Worm (Caenorhabditis elegans): ENCODE measurements around the gene str-161.

The str-161 gene

ce11 chrIV:4930754-4931322 is 27.0 kb upstream of the str-161 start (continued):
- TF ChIP-seq madf-10 (tag; optimal IDR thresholded peaks at IDR 0.05) (peak; percentile 18), cebp-1 (GFP tag; IDR thresholded peaks at IDR 0.05) (peak; percentile 44; the same call in 1 of the 2 replicates), cebp-1 (tag; optimal IDR thresholded peaks at IDR 0.05) (no peak), ceh-58 (GFP tag; IDR thresholded peaks at IDR 0.05) (no peak), fkh-3 (tag; optimal IDR thresholded peaks at IDR 0.05) (peak; percentile 45), mes-4 (tag; optimal IDR thresholded peaks at IDR 0.05) (peak; percentile 47), mcd-1 (GFP tag; IDR thresholded peaks at IDR 0.05) (no peak), akir-1 (GFP tag; optimal IDR thresholded peaks at IDR 0.05) (no peak), F33H1.4 (GFP tag; IDR thresholded peaks at IDR 0.05) (peak; percentile 46), F57C9.4 (tag; optimal IDR thresholded peaks at IDR 0.05) (no peak), egl-44 (GFP tag; IDR thresholded peaks at IDR 0.05) (peak; percentile 39; the same call in 1 of the 2 replicates), rpc-1 (optimal IDR thresholded peaks at IDR 0.05) (peak; percentile 85), rpc-1 (tag; optimal IDR thresholded peaks at IDR 0.05) (peak; percentile 84), hlh-12 (tag; optimal IDR thresholded peaks at IDR 0.05) (peak; percentile 56), Y56A3A.18 (GFP tag; IDR thresholded peaks at IDR 0.05) (peak; percentile 93), hmg-1.2 (GFP tag; IDR thresholded peaks at IDR 0.05) (peak; percentile 80), ztf-22 (GFP tag; optimal IDR thresholded peaks at IDR 0.05) (no peak), egrh-3 (GFP tag; IDR thresholded peaks at IDR 0.05) (no peak)

ce11 chrIV:4930045-4930444 is 26.2 kb upstream of the str-161 start, which contains the start of gene Y9C9A.8:
Gene Y9C9A.8, plus strand, starts transcription at chrIV:4930345.
- no peak for TF ChIP-seq egl-18 (GFP tag; IDR thresholded peaks at IDR 0.05)

- TF ChIP-seq ceh-40 (GFP tag; IDR thresholded peaks at IDR 0.05) (peak; percentile 85; the same call in 1 of the 2 replicates), hsf-1 (GFP tag; IDR thresholded peaks at IDR 0.05) (peak; percentile 97)
Measured at ce11 chrIV:4920595-4920994, 16.7 kb upstream of the str-161 start.

DNA sequence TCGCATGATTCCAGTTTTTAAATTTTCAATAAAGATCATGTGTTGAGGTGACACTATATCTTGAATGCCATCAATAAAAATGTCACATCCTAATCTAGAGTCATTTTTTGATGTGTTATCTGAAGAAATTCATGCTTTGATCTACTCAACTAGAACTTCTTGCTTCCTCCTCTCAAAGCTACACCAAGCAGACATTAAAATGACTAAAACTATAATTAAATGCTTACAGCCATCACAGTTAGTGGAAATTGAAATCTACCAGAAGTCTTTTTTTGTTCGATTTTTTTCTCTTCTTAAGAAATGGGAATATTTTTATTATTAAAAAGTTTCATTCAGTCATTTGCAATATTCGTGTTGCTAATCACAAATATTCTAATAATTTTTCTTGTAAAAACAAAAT is 13.9 kb upstream of the str-161 start, which contains the start of gene str-158:
str-158 (plus strand) TSS at position 301 of the 400 bp plus-strand sequence.
- TF ChIP-seq lsy-27 (tag; optimal IDR thresholded peaks at IDR 0.05; ENCODE audit: borderline replicate concordance, insufficient read depth), result no peak
- no peak for TF ChIP-seq F55B11.4 (tag; optimal IDR thresholded peaks at IDR 0.05; ENCODE audit: borderline replicate concordance, insufficient read depth)
- no peak for TF ChIP-seq dpl-1 (GFP tag; optimal IDR thresholded peaks at IDR 0.05)
- TF ChIP-seq mes-4 (tag; optimal IDR thresholded peaks at IDR 0.05), result no peak
- no peak for TF ChIP-seq madf-8 (GFP tag; conservative IDR thresholded peaks at IDR 0.05)
- TF ChIP-seq C06A6.2 (GFP tag; conservative IDR thresholded peaks at IDR 0.05), result no peak
- no peak for TF ChIP-seq ama-1 (optimal IDR thresholded peaks at IDR 0.05)
- no peak for TF ChIP-seq ama-1 (GFP tag; optimal IDR thresholded peaks at IDR 0.05)
- no peak for TF ChIP-seq F57A8.1 (GFP tag; optimal IDR thresholded peaks at IDR 0.05)
- no peak for TF ChIP-seq sea-2 (GFP tag; IDR thresholded peaks at IDR 0.05)
- no peak for TF ChIP-seq D2030.7 (GFP tag; IDR thresholded peaks at IDR 0.05)
- TF ChIP-seq attf-6 (GFP tag; IDR thresholded peaks at IDR 0.05), result no peak
- no peak for TF ChIP-seq lir-1 (GFP tag; conservative IDR thresholded peaks at IDR 0.05)
- no peak for TF ChIP-seq nhr-179 (tag; optimal IDR thresholded peaks at IDR 0.05)
- TF ChIP-seq lin-40 (tag; optimal IDR thresholded peaks at IDR 0.05), result no peak
- TF ChIP-seq ccch-3 (GFP tag; optimal IDR thresholded peaks at IDR 0.05), result no peak
- no peak for TF ChIP-seq hsf-1 (GFP tag; IDR thresholded peaks at IDR 0.05)
- TF ChIP-seq tlf-1 (GFP tag; optimal IDR thresholded peaks at IDR 0.05), result no peak
- no peak for TF ChIP-seq madf-10 (tag; optimal IDR thresholded peaks at IDR 0.05)

Measured in whole organism, young adult.